Fruit fly (Drosophila melanogaster) whole organism, embryonic: ENCODE data around the gene E2f2.
A peak's percentile ranks its signal among the peaks of the same experiment; 100 is the strongest.

Experiments used
- Bdp1 ChIP-seq: fragments of 200-800 bp; sonication (Bioruptor generic); optimal IDR thresholded peaks from 3 replicates; lab custom pipeline; 2016; ENCODE audit warnings: missing biosample characterization, missing genetic modification characterization
- CG11398 ChIP-seq: fragments of 200-800 bp; sonication (Bioruptor generic); optimal IDR thresholded peaks from 2 replicates; lab custom pipeline; 2016; ENCODE audit warnings: missing biosample characterization, missing genetic modification characterization
- CG12219 ChIP-seq: fragments of 200-800 bp; sonication (Bioruptor generic); optimal IDR thresholded peaks from 3 replicates; lab custom pipeline; 2018; ENCODE audit warnings: missing biosample characterization, mild to moderate bottlenecking, missing genetic modification characterization
- CG12236 ChIP-seq: fragments of 200-800 bp; sonication (Bioruptor generic); optimal IDR thresholded peaks from 2 replicates; lab custom pipeline; 2016; ENCODE audit warnings: missing biosample characterization, missing genetic modification characterization
- CG14014 ChIP-seq: fragments of 200-800 bp; sonication (Bioruptor generic); IDR thresholded peaks from 2 replicates; pipeline ENCODE4 v1.3.6; 2022; ENCODE audit warnings: missing biosample characterization, missing genetic modification characterization
- CG15011 ChIP-seq: fragments of 200-800 bp; sonication (Bioruptor generic); optimal IDR thresholded peaks from 3 replicates; lab custom pipeline; 2018; ENCODE audit warnings: missing biosample characterization, mild to moderate bottlenecking, missing genetic modification characterization
- CG15269 ChIP-seq: fragments of 200-800 bp; sonication (Bioruptor generic); optimal IDR thresholded peaks from 2 replicates; lab custom pipeline; 2018; ENCODE audit warnings: missing biosample characterization, mild to moderate bottlenecking, missing genetic modification characterization, moderate library complexity
- CG1602 ChIP-seq: fragments of 200-800 bp; sonication (Bioruptor generic); optimal IDR thresholded peaks from 3 replicates; lab custom pipeline; 2016; ENCODE audit warnings: missing biosample characterization, missing genetic modification characterization
- CG1603 ChIP-seq: fragments of 200-800 bp; sonication (Bioruptor generic); optimal IDR thresholded peaks from 2 replicates; lab custom pipeline; 2019; ENCODE audit warnings: missing biosample characterization, mild to moderate bottlenecking, missing genetic modification characterization, moderate library complexity
- CG17359 ChIP-seq: fragments of 200-800 bp; sonication (Bioruptor generic); optimal IDR thresholded peaks from 3 replicates; lab custom pipeline; 2018; ENCODE audit warnings: missing biosample characterization, mild to moderate bottlenecking, missing genetic modification characterization, moderate library complexity
- CG17912 ChIP-seq: fragments of 200-800 bp; sonication (Bioruptor generic); optimal IDR thresholded peaks from 2 replicates; lab custom pipeline; 2018; ENCODE audit warnings: missing biosample characterization, mild to moderate bottlenecking, missing genetic modification characterization
- CG18599 ChIP-seq: fragments of 200-800 bp; sonication (Bioruptor generic); optimal IDR thresholded peaks from 3 replicates; lab custom pipeline; 2017; ENCODE audit warnings: missing biosample characterization, missing genetic modification characterization, mild to moderate bottlenecking, moderate library complexity, missing genetic modification reagents
- CG2678 ChIP-seq: fragments of 200-800 bp; sonication (Bioruptor generic); optimal IDR thresholded peaks from 3 replicates; lab custom pipeline; 2019; ENCODE audit warnings: missing biosample characterization, mild to moderate bottlenecking, missing genetic modification characterization, moderate library complexity
- CG34224 ChIP-seq: fragments of 200-800 bp; sonication (Bioruptor generic); IDR thresholded peaks from 3 replicates; pipeline ENCODE4 v1.3.6; 2022; ENCODE audit warnings: missing biosample characterization, missing genetic modification characterization; ENCODE audit not compliant: partially characterized antibody
- CG4282 ChIP-seq: fragments of 200-800 bp; sonication (Bioruptor generic); optimal IDR thresholded peaks from 2 replicates; lab custom pipeline; 2016; ENCODE audit warnings: missing biosample characterization, missing genetic modification characterization
- CG5180 ChIP-seq: fragments of 200-800 bp; sonication (Bioruptor generic); optimal IDR thresholded peaks from 3 replicates; lab custom pipeline; 2017; ENCODE audit warnings: missing biosample characterization, missing genetic modification characterization, mild to moderate bottlenecking, moderate library complexity, missing genetic modification reagents
- CG6654 ChIP-seq: fragments of 200-800 bp; sonication (Bioruptor generic); optimal IDR thresholded peaks from 2 replicates; lab custom pipeline; 2017; ENCODE audit warnings: missing biosample characterization, mild to moderate bottlenecking, missing genetic modification characterization
- CG6791 ChIP-seq: fragments of 200-800 bp; sonication (Bioruptor generic); IDR thresholded peaks from 3 replicates; pipeline ENCODE4 v1.3.6; 2022; ENCODE audit warnings: missing biosample characterization, missing genetic modification characterization; ENCODE audit not compliant: partially characterized antibody
- CG6854 ChIP-seq: fragments of 200-800 bp; sonication (Bioruptor generic); optimal IDR thresholded peaks from 3 replicates; lab custom pipeline; 2017; ENCODE audit warnings: missing biosample characterization, mild to moderate bottlenecking, missing genetic modification characterization
- CG7786 ChIP-seq: fragments of 200-800 bp; sonication (Bioruptor generic); optimal IDR thresholded peaks from 2 replicates; lab custom pipeline; 2016; ENCODE audit warnings: missing biosample characterization, missing genetic modification characterization
- CG7987 ChIP-seq: fragments of 200-800 bp; sonication (Bioruptor generic); optimal IDR thresholded peaks from 2 replicates; lab custom pipeline; 2018; ENCODE audit warnings: missing biosample characterization, mild to moderate bottlenecking, missing genetic modification characterization, moderate library complexity
- CG9727 ChIP-seq: fragments of 200-800 bp; sonication (Bioruptor generic); optimal IDR thresholded peaks from 3 replicates; lab custom pipeline; 2017; ENCODE audit warnings: missing biosample characterization, mild to moderate bottlenecking, missing genetic modification characterization
- D19A ChIP-seq: fragments of 200-800 bp; optimal IDR thresholded peaks from 3 replicates; lab custom pipeline; 2019; ENCODE audit warnings: missing biosample characterization, mild to moderate bottlenecking, missing genetic modification characterization, moderate library complexity
- D19B ChIP-seq: fragments of 200-800 bp; sonication (Bioruptor generic); optimal IDR thresholded peaks from 2 replicates; lab custom pipeline; 2017; ENCODE audit warnings: missing biosample characterization, mild to moderate bottlenecking, missing genetic modification characterization
- Dp ChIP-seq: fragments of 200-800 bp; sonication (Bioruptor generic); optimal IDR thresholded peaks from 2 replicates; lab custom pipeline; 2018; ENCODE audit warnings: missing biosample characterization, mild to moderate bottlenecking, missing genetic modification characterization, moderate library complexity
- GATAe ChIP-seq: fragments of 200-800 bp; sonication (Bioruptor generic); conservative IDR thresholded peaks from 2 replicates; pipeline ENCODE4 v1.3.6; 2022; ENCODE audit warnings: missing biosample characterization, missing genetic modification characterization
- HLH4C ChIP-seq: fragments of 200-800 bp; sonication (Bioruptor generic); IDR thresholded peaks from 3 replicates; pipeline ENCODE4 v1.3.6; 2022; ENCODE audit warnings: missing biosample characterization, missing genetic modification characterization; ENCODE audit not compliant: partially characterized antibody
- Mrtf ChIP-seq: fragments of 200-800 bp; sonication (Bioruptor generic); IDR thresholded peaks from 3 replicates; pipeline ENCODE4 v1.3.6; 2022; ENCODE audit warnings: missing biosample characterization, missing genetic modification characterization
- NK7.1 ChIP-seq: fragments of 200-800 bp; sonication (Bioruptor generic); optimal IDR thresholded peaks from 3 replicates; lab custom pipeline; 2016; ENCODE audit warnings: missing biosample characterization, missing genetic modification characterization
- Optix ChIP-seq: fragments of 200-800 bp; sonication (Bioruptor generic); IDR thresholded peaks from 3 replicates; pipeline ENCODE4 v1.3.6; 2022; ENCODE audit warnings: missing biosample characterization, missing genetic modification characterization
- Ptx1 ChIP-seq: fragments of 200-800 bp; sonication (Bioruptor generic); IDR thresholded peaks from 2 replicates; pipeline ENCODE4 v1.3.6; 2022; ENCODE audit warnings: missing biosample characterization, missing genetic modification characterization
- Sox102F ChIP-seq: fragments of 200-800 bp; sonication (Bioruptor generic); optimal IDR thresholded peaks from 2 replicates; lab custom pipeline; 2018; ENCODE audit warnings: missing biosample characterization, mild to moderate bottlenecking, missing genetic modification characterization, moderate library complexity
- Spps ChIP-seq: fragments of 200-800 bp; sonication (Bioruptor generic); optimal IDR thresholded peaks from 2 replicates; lab custom pipeline; 2018; ENCODE audit warnings: missing biosample characterization, mild to moderate bottlenecking, missing genetic modification characterization
- Xbp1 ChIP-seq: fragments of 200-800 bp; sonication (Bioruptor generic); optimal IDR thresholded peaks from 3 replicates; lab custom pipeline; 2016; ENCODE audit warnings: missing biosample characterization, mild to moderate bottlenecking, missing genetic modification characterization
- az2 ChIP-seq: fragments of 200-800 bp; sonication (Bioruptor generic); optimal IDR thresholded peaks from 3 replicates; lab custom pipeline; 2016; ENCODE audit warnings: missing biosample characterization, missing genetic modification characterization
- br ChIP-seq: fragments of >200 bp; optimal IDR thresholded peaks from 2 replicates; lab custom pipeline; 2017
- chm ChIP-seq: fragments of 200-800 bp; sonication (Bioruptor generic); IDR thresholded peaks from 2 replicates; pipeline ENCODE4 v1.3.6; 2022; ENCODE audit warnings: missing biosample characterization, missing genetic modification characterization
- dm ChIP-seq: fragments of 200-800 bp; sonication (Bioruptor generic); optimal IDR thresholded peaks from 3 replicates; lab custom pipeline; 2016; ENCODE audit warnings: missing biosample characterization, missing genetic modification characterization
- dysf ChIP-seq: fragments of 200-800 bp; sonication (Bioruptor generic); IDR thresholded peaks from 3 replicates; pipeline ENCODE4 v1.3.6; 2022; ENCODE audit warnings: missing biosample characterization, missing genetic modification characterization
- ewg ChIP-seq: fragments of 200-800 bp; sonication (Bioruptor generic); optimal IDR thresholded peaks from 3 replicates; lab custom pipeline; 2017; ENCODE audit warnings: mild to moderate bottlenecking, missing biosample characterization, missing genetic modification reagents, missing genetic modification characterization
- exex ChIP-seq: fragments of 200-800 bp; sonication (Bioruptor generic); optimal IDR thresholded peaks from 4 replicates; lab custom pipeline; 2018; ENCODE audit warnings: missing biosample characterization, mild to moderate bottlenecking, missing genetic modification characterization, moderate library complexity
- fd102C ChIP-seq: fragments of 200-800 bp; sonication (Bioruptor generic); optimal IDR thresholded peaks from 2 replicates; lab custom pipeline; 2018; ENCODE audit warnings: missing biosample characterization, mild to moderate bottlenecking, missing genetic modification characterization, moderate library complexity
- gsb ChIP-seq: fragments of 200-800 bp; sonication (Bioruptor generic); IDR thresholded peaks from 2 replicates; pipeline ENCODE4 v1.3.6; 2022; ENCODE audit warnings: missing biosample characterization, missing genetic modification characterization
- ind ChIP-seq: fragments of 200-800 bp; sonication (Bioruptor generic); optimal IDR thresholded peaks from 3 replicates; lab custom pipeline; 2016; ENCODE audit warnings: missing biosample characterization, missing genetic modification characterization
- jigr1 ChIP-seq: fragments of 200-800 bp; sonication (Bioruptor generic); IDR thresholded peaks from 3 replicates; pipeline ENCODE4 v1.3.6; 2022; ENCODE audit warnings: missing biosample characterization, missing genetic modification characterization
- odd ChIP-seq: fragments of 200-800 bp; sonication (Bioruptor generic); optimal IDR thresholded peaks from 2 replicates; lab custom pipeline; 2017; ENCODE audit warnings: missing biosample characterization, mild to moderate bottlenecking, missing genetic modification characterization
- pho ChIP-seq: fragments of 200-800 bp; sonication (Bioruptor generic); optimal IDR thresholded peaks from 2 replicates; lab custom pipeline; 2016; ENCODE audit warnings: missing biosample characterization, missing genetic modification characterization
- slbo ChIP-seq: fragments of 200-800 bp; sonication (Bioruptor generic); IDR thresholded peaks from 2 replicates; pipeline ENCODE4 v1.3.6; 2022; ENCODE audit warnings: missing biosample characterization, missing genetic modification characterization
- zf30C ChIP-seq: fragments of 200-800 bp; sonication (Bioruptor generic); optimal IDR thresholded peaks from 3 replicates; lab custom pipeline; 2018; ENCODE audit warnings: missing biosample characterization, mild to moderate bottlenecking, missing genetic modification characterization

E2f2 gene

DNA sequence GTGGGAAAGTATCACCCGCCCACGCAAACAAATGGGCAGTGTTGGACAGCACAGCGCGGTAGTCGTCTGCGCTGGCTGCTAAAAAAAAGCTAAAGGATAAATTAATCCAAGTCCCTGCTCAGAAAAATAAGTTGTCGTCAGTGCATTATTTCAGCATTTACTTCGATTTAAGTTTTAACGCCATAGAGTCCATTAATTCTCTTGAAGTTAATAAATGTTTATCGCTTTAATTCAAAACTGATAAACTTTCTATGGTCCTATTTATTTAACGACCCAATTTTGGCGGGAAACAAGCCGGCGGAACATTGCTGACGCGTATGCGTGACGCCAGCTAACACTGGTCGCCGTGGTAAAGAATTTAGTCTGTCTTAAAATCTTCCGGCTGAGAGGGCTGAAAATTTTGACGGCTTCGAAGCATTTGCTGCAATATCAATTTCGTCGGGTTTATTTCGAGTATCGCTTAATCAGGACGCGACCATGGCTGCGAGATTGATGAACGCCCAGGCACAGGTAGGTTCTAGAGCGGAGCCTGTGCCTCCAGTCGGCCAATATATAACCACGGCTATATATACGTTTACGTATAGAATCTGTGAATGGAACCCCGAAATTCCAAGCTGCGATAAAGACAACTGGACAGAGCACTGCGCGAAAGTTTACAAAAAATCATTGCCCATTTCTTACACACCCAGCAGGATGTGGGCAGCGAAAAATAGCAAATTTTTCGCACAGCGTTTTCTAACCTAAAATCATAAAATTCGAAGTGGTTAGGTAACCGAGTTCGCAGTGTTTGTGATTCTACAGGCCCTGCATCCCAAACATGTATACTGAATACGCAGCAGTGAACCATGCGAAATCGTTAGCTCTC lies 12.0 kb upstream of the E2f2 start, which contains the start of the genes mAcon1, CG43345 and CG43346 (continued):
- TF ChIP-seq dysf (peak; percentile 80), D19B (peak; percentile 66), GATAe (GFP tag; lab: Robert Waterston, UW) (no peak; the same call in 1 of the 2 replicates), CG17359 (tag; lab: Kevin White, UChicago) (no peak), D19A (no peak), Optix (0 out of 3 replicates have a peak, but pooled peaks have one; percentile 20), Spps (peak; percentile 24), pho (peak; percentile 94), CG14014 (GFP tag; lab: Robert Waterston, UW) (peak; percentile 75), CG17912 (GFP tag; lab: Kevin White, UChicago) (no peak), Mrtf (GFP tag; lab: Robert Waterston, UW) (no peak), HLH4C (GFP tag; lab: Robert Waterston, UW) (no peak), CG34224 (GFP tag; lab: Robert Waterston, UW) (no peak), ewg (GFP tag; lab: Kevin White, UChicago) (peak; percentile 81), CG12219 (GFP tag; lab: Kevin White, UChicago) (peak; percentile 60), CG7987 (peak; percentile 69), CG9727 (GFP tag; lab: Kevin White, UChicago) (peak; percentile 79), CG18599 (GFP tag; lab: Kevin White, UChicago) (peak; percentile 86), CG2678 (tag; lab: Kevin White, UChicago) (no peak), CG15011 (GFP tag; lab: Kevin White, UChicago) (no peak), Ptx1 (GFP tag; lab: Robert Waterston, UW) (peak; percentile 78), Dp (GFP tag; lab: Kevin White, UChicago) (peak; percentile 75), CG6854 (peak; percentile 7), CG12236 (GFP tag; lab: Kevin White, UChicago) (peak; percentile 58), fd102C (GFP tag; lab: Kevin White, UChicago) (peak; percentile 5), Sox102F (GFP tag; lab: Kevin White, UChicago) (no peak), CG11398 (GFP tag; lab: Kevin White, UChicago) (peak; percentile 79), CG1603 (tag; lab: Kevin White, UChicago) (no peak), gsb (GFP tag; lab: Robert Waterston, UW) (no peak), dm (GFP tag; lab: Kevin White, UChicago) (peak; percentile 89), CG7786 (GFP tag; lab: Kevin White, UChicago) (peak; percentile 90), CG6791 (GFP tag; lab: Robert Waterston, UW) (no peak), Bdp1 (GFP tag; lab: Kevin White, UChicago) (peak; percentile 86), slbo (GFP tag; lab: Robert Waterston, UW) (peak; percentile 83), CG5180 (GFP tag; lab: Kevin White, UChicago) (no peak), CG4282 (peak; percentile 59), Xbp1 (GFP tag; lab: Kevin White, UChicago) (peak; percentile 84), az2 (GFP tag; lab: Kevin White, UChicago) (peak; percentile 76), odd (GFP tag; lab: Kevin White, UChicago) (no peak), exex (tag; lab: Kevin White, UChicago) (peak; percentile 54), ind (GFP tag; lab: Kevin White, UChicago) (peak; percentile 83), CG1602 (GFP tag; lab: Kevin White, UChicago) (peak; percentile 67), jigr1 (GFP tag; lab: Robert Waterston, UW) (no peak), chm (GFP tag; lab: Robert Waterston, UW) (peak; percentile 6; the same call in 1 of the 2 replicates), br (no peak), CG15269 (tag; lab: Kevin White, UChicago) (no peak), NK7.1 (GFP tag; lab: Kevin White, UChicago) (peak; percentile 81), CG6654 (GFP tag; lab: Kevin White, UChicago) (peak; percentile 23), zf30C (no peak)
